Worm (Caenorhabditis elegans): Measurements from ENCODE around the gene dhs-18.

- no peak for TF ChIP-seq ztf-11 (tag; optimal IDR thresholded peaks at IDR 0.05)
- TF ChIP-seq fos-1 (tag; optimal IDR thresholded peaks at IDR 0.05) = no peak
- TF ChIP-seq mdl-1 (tag; optimal IDR thresholded peaks at IDR 0.05) = no peak
- TF ChIP-seq ZK337.2 (GFP tag; IDR thresholded peaks at IDR 0.05) = no peak
- TF ChIP-seq unc-130 (GFP tag; optimal IDR thresholded peaks at IDR 0.05) = no peak
- no peak for TF ChIP-seq nhr-42 (GFP tag; IDR thresholded peaks at IDR 0.05)
These were observed 4.1 kb downstream of the dhs-18 start, which contains the start of gene C45B11.2 for ce11 chrV:11042538-11042937.
